Fruit fly (Drosophila melanogaster) whole organism, embryonic: ENCODE results near the gene ds.

ENCODE experiments used
- Ada2b ChIP-seq: fragments of 200-800 bp; sonication (Bioruptor generic); IDR thresholded peaks from 2 replicates; pipeline ENCODE4 v1.3.6; 2022; ENCODE audit warnings: missing biosample characterization, missing genetic modification characterization
- Adf1 ChIP-seq: fragments of 200-800 bp; sonication (Bioruptor generic); IDR thresholded peaks from 2 replicates; pipeline ENCODE4 v1.3.6; 2022; ENCODE audit warnings: missing biosample characterization, missing genetic modification characterization
- CG11247 ChIP-seq: fragments of 200-800 bp; sonication (Bioruptor generic); IDR thresholded peaks from 2 replicates; pipeline ENCODE4 v1.3.6; 2022; ENCODE audit warnings: missing biosample characterization, missing genetic modification characterization
- CG11456 ChIP-seq: fragments of 200-800 bp; sonication (Bioruptor generic); IDR thresholded peaks from 3 replicates; pipeline ENCODE4 v1.3.6; 2022; ENCODE audit warnings: missing biosample characterization, missing genetic modification characterization
- CG11504 ChIP-seq: fragments of 200-800 bp; sonication (Bioruptor generic); optimal IDR thresholded peaks from 3 replicates; lab custom pipeline; 2019; ENCODE audit warnings: missing biosample characterization, mild to moderate bottlenecking, missing genetic modification characterization, moderate library complexity
- CG11696 ChIP-seq: fragments of 200-800 bp; sonication (Bioruptor generic); IDR thresholded peaks from 2 replicates; pipeline ENCODE4 v1.3.6; 2022; ENCODE audit warnings: missing biosample characterization, missing genetic modification characterization
- CG13123 ChIP-seq: fragments of 200-800 bp; sonication (Bioruptor generic); optimal IDR thresholded peaks from 2 replicates; lab custom pipeline; 2016; ENCODE audit warnings: missing biosample characterization, missing genetic modification characterization
- CG13424 ChIP-seq: fragments of 200-800 bp; sonication (Bioruptor generic); optimal IDR thresholded peaks from 2 replicates; lab custom pipeline; 2019; ENCODE audit warnings: missing biosample characterization, mild to moderate bottlenecking, missing genetic modification characterization, moderate library complexity
- CG14441 ChIP-seq: fragments of 200-800 bp; sonication (Bioruptor generic); IDR thresholded peaks from 2 replicates; pipeline ENCODE4 v1.3.6; 2022; ENCODE audit warnings: missing biosample characterization, missing genetic modification characterization
- CG15269 ChIP-seq: fragments of 200-800 bp; sonication (Bioruptor generic); optimal IDR thresholded peaks from 2 replicates; lab custom pipeline; 2018; ENCODE audit warnings: missing biosample characterization, mild to moderate bottlenecking, missing genetic modification characterization, moderate library complexity
- CG2712 ChIP-seq: fragments of 200-800 bp; optimal IDR thresholded peaks from 3 replicates; lab custom pipeline; 2019; ENCODE audit warnings: missing biosample characterization, mild to moderate bottlenecking, missing genetic modification characterization, moderate library complexity
- CG3163 ChIP-seq: fragments of 200-800 bp; sonication (Bioruptor generic); optimal IDR thresholded peaks from 3 replicates; lab custom pipeline; 2016; ENCODE audit warnings: missing biosample characterization, missing genetic modification characterization
- CG6654 ChIP-seq: fragments of 200-800 bp; sonication (Bioruptor generic); optimal IDR thresholded peaks from 2 replicates; lab custom pipeline; 2017; ENCODE audit warnings: missing biosample characterization, mild to moderate bottlenecking, missing genetic modification characterization
- CG6854 ChIP-seq: fragments of 200-800 bp; sonication (Bioruptor generic); optimal IDR thresholded peaks from 3 replicates; lab custom pipeline; 2017; ENCODE audit warnings: missing biosample characterization, mild to moderate bottlenecking, missing genetic modification characterization
- CG7786 ChIP-seq: fragments of 200-800 bp; sonication (Bioruptor generic); optimal IDR thresholded peaks from 2 replicates; lab custom pipeline; 2016; ENCODE audit warnings: missing biosample characterization, missing genetic modification characterization
- CG8924 ChIP-seq: fragments of 200-800 bp; optimal IDR thresholded peaks from 3 replicates; lab custom pipeline; 2019; ENCODE audit warnings: missing biosample characterization, mild to moderate bottlenecking, missing genetic modification characterization, moderate library complexity
- CG9215 ChIP-seq: fragments of 200-800 bp; sonication (Bioruptor generic); IDR thresholded peaks from 2 replicates; pipeline ENCODE4 v1.3.6; 2022; ENCODE audit warnings: missing biosample characterization, missing genetic modification characterization
- CG9817 ChIP-seq: fragments of 200-800 bp; sonication (Bioruptor generic); optimal IDR thresholded peaks from 2 replicates; lab custom pipeline; 2018; ENCODE audit warnings: missing biosample characterization, mild to moderate bottlenecking, missing genetic modification characterization, moderate library complexity
- Drgx ChIP-seq: fragments of 200-800 bp; sonication (Bioruptor generic); IDR thresholded peaks from 2 replicates; pipeline ENCODE4 v1.3.6; 2022; ENCODE audit warnings: missing biosample characterization, missing genetic modification characterization
- Ets65A ChIP-seq: fragments of 200-800 bp; sonication (Bioruptor generic); peaks from one replicate; lab custom pipeline; 2016; ENCODE audit warnings: missing biosample characterization, missing genetic modification characterization
- Gsc ChIP-seq: fragments of 200-800 bp; sonication (Bioruptor generic); IDR thresholded peaks from 2 replicates; pipeline ENCODE4 v1.3.6; 2022; ENCODE audit warnings: missing biosample characterization, missing genetic modification characterization
- HLH54F ChIP-seq: fragments of 200-800 bp; sonication (Bioruptor generic); optimal IDR thresholded peaks from 3 replicates; lab custom pipeline; 2016; ENCODE audit warnings: missing biosample characterization, missing genetic modification characterization
- Hr3 ChIP-seq: fragments of 200-800 bp; sonication (Bioruptor generic); optimal IDR thresholded peaks from 3 replicates; lab custom pipeline; 2016; ENCODE audit warnings: missing biosample characterization, missing genetic modification characterization
- Hsf ChIP-seq: fragments of 200-800 bp; sonication (Bioruptor generic); optimal IDR thresholded peaks from 3 replicates; lab custom pipeline; 2016; ENCODE audit warnings: missing biosample characterization, missing genetic modification characterization
- Jarid2 ChIP-seq: fragments of 200-800 bp; sonication (Bioruptor generic); optimal IDR thresholded peaks from 3 replicates; lab custom pipeline; 2017; ENCODE audit warnings: mild to moderate bottlenecking, missing biosample characterization, missing genetic modification reagents, missing genetic modification characterization
- Mad ChIP-seq: fragments of 200-800 bp; sonication (Bioruptor generic); optimal IDR thresholded peaks from 2 replicates; lab custom pipeline; 2016; ENCODE audit warnings: missing biosample characterization, missing genetic modification characterization
- Meics ChIP-seq: fragments of 200-800 bp; sonication (Bioruptor generic); optimal IDR thresholded peaks from 2 replicates; lab custom pipeline; 2017; ENCODE audit warnings: missing biosample characterization, mild to moderate bottlenecking, missing genetic modification characterization
- Side ChIP-seq: fragments of 200-800 bp; sonication (Bioruptor generic); optimal IDR thresholded peaks from 2 replicates; lab custom pipeline; 2016; ENCODE audit warnings: missing biosample characterization, missing genetic modification characterization
- Sox102F ChIP-seq: fragments of 200-800 bp; sonication (Bioruptor generic); optimal IDR thresholded peaks from 2 replicates; lab custom pipeline; 2018; ENCODE audit warnings: missing biosample characterization, mild to moderate bottlenecking, missing genetic modification characterization, moderate library complexity
- Xbp1 ChIP-seq: fragments of 200-800 bp; sonication (Bioruptor generic); optimal IDR thresholded peaks from 3 replicates; lab custom pipeline; 2016; ENCODE audit warnings: missing biosample characterization, mild to moderate bottlenecking, missing genetic modification characterization
- al ChIP-seq: fragments of 200-800 bp; sonication (Bioruptor generic); IDR thresholded peaks from 2 replicates; pipeline ENCODE4 v1.3.6; 2022; ENCODE audit warnings: missing biosample characterization, missing genetic modification characterization
- az2 ChIP-seq: fragments of 200-800 bp; sonication (Bioruptor generic); optimal IDR thresholded peaks from 3 replicates; lab custom pipeline; 2016; ENCODE audit warnings: missing biosample characterization, missing genetic modification characterization
- bsh ChIP-seq, 2 experiments: fragments of 200-800 bp; sonication (Bioruptor generic); optimal IDR thresholded peaks; 2 replicates each; lab custom pipeline; 2017 to 2018; ENCODE audit warnings: mild to moderate bottlenecking in 2 of 2, missing biosample characterization in 2 of 2, missing genetic modification characterization in 2 of 2, moderate library complexity in 1 of 2
- chif ChIP-seq, 2 experiments: fragments of 200-800 bp; sonication (Bioruptor generic); optimal IDR thresholded peaks; 3 replicates each; lab custom pipeline; 2016; ENCODE audit warnings: missing biosample characterization in 2 of 2, missing genetic modification characterization in 2 of 2
- chinmo ChIP-seq: fragments of 200-800 bp; sonication (Bioruptor generic); IDR thresholded peaks from 4 replicates; pipeline ENCODE4 v1.3.6; 2022; ENCODE audit warnings: missing biosample characterization, missing genetic modification characterization; ENCODE audit not compliant: partially characterized antibody
- crol ChIP-seq: fragments of 200-800 bp; sonication (Bioruptor generic); IDR thresholded peaks from 2 replicates; pipeline ENCODE4 v1.3.6; 2022; ENCODE audit warnings: missing biosample characterization, missing genetic modification characterization
- dpn ChIP-seq, 2 experiments: fragments of 200-800 bp; sonication (Bioruptor generic); optimal IDR thresholded peaks; 3 replicates each; lab custom pipeline; 2016; ENCODE audit warnings: missing biosample characterization in 2 of 2, missing genetic modification characterization in 2 of 2
- esg ChIP-seq: fragments of 200-800 bp; sonication (Bioruptor generic); conservative IDR thresholded peaks from 2 replicates; pipeline ENCODE4 v1.3.6; 2022; ENCODE audit warnings: missing biosample characterization, missing genetic modification characterization
- fu2 ChIP-seq: fragments of 200-800 bp; sonication (Bioruptor generic); optimal IDR thresholded peaks from 2 replicates; lab custom pipeline; 2016; ENCODE audit warnings: missing biosample characterization, missing genetic modification characterization
- ind ChIP-seq: fragments of 200-800 bp; sonication (Bioruptor generic); optimal IDR thresholded peaks from 3 replicates; lab custom pipeline; 2016; ENCODE audit warnings: missing biosample characterization, missing genetic modification characterization
- lab ChIP-seq: fragments of 200-800 bp; sonication (Bioruptor generic); optimal IDR thresholded peaks from 3 replicates; lab custom pipeline; 2017; ENCODE audit warnings: missing biosample characterization, missing genetic modification characterization, mild to moderate bottlenecking, moderate library complexity, missing genetic modification reagents
- lilli ChIP-seq: fragments of 200-800 bp; sonication (Bioruptor generic); optimal IDR thresholded peaks from 3 replicates; lab custom pipeline; 2016; ENCODE audit warnings: missing biosample characterization, missing genetic modification characterization
- mam ChIP-seq: fragments of 200-800 bp; sonication (Bioruptor generic); optimal IDR thresholded peaks from 3 replicates; lab custom pipeline; 2016; ENCODE audit warnings: missing biosample characterization, missing genetic modification characterization
- mld ChIP-seq: fragments of 200-800 bp; sonication (Bioruptor generic); IDR thresholded peaks from 3 replicates; pipeline ENCODE4 v1.3.6; 2022; ENCODE audit warnings: missing biosample characterization, missing genetic modification characterization; ENCODE audit not compliant: partially characterized antibody
- odd ChIP-seq: fragments of 200-800 bp; sonication (Bioruptor generic); optimal IDR thresholded peaks from 2 replicates; lab custom pipeline; 2017; ENCODE audit warnings: missing biosample characterization, mild to moderate bottlenecking, missing genetic modification characterization
- pum ChIP-seq: fragments of 200-800 bp; sonication (Bioruptor generic); optimal IDR thresholded peaks from 2 replicates; lab custom pipeline; 2016; ENCODE audit warnings: missing biosample characterization, missing genetic modification characterization
- ranshi ChIP-seq: fragments of 200-800 bp; sonication (Bioruptor generic); IDR thresholded peaks from 2 replicates; pipeline ENCODE4 v1.3.6; 2022; ENCODE audit warnings: missing biosample characterization, missing genetic modification characterization
- sc ChIP-seq, 3 experiments: fragments of >200 bp in 2 of 3; fragments of 200-800 bp in 1 of 3; sonication (Bioruptor generic) in 1 of 3; optimal IDR thresholded peaks; 2 replicates in 2 of 3; 3 replicates in 1 of 3; lab custom pipeline; 2017; ENCODE audit warnings: mild to moderate bottlenecking in 1 of 3, missing biosample characterization in 1 of 3, missing genetic modification characterization in 1 of 3, missing genetic modification reagents in 1 of 3
- sens ChIP-seq: fragments of 200-800 bp; sonication (Bioruptor generic); peaks from one replicate; lab custom pipeline; 2016; ENCODE audit warnings: missing biosample characterization, missing genetic modification characterization

Gene ds

dm6 chr2L:718280-718871 is 3.6 kb upstream of the ds start (continued):
- TF ChIP-seq Hr3 (GFP tag; lab: Kevin White, UChicago) (peak; percentile 20), Xbp1 (GFP tag; lab: Kevin White, UChicago) (peak; percentile 45), mam (GFP tag; lab: Kevin White, UChicago) (peak; percentile 27), ind (GFP tag; lab: Kevin White, UChicago) (peak; percentile 18), odd (GFP tag; lab: Kevin White, UChicago) (no peak), CG14441 (GFP tag; lab: Robert Waterston, UW) (0 out of 2 replicates have a peak, but pooled peaks have one; percentile 30), mld (GFP tag; lab: Robert Waterston, UW) (no peak), CG8924 (peak; percentile 33), pum (GFP tag; lab: Kevin White, UChicago) (peak; percentile 3), CG3163 (GFP tag; lab: Kevin White, UChicago) (no peak), lilli (peak; percentile 48), CG9817 (peak; percentile 38), lab (GFP tag; lab: Kevin White, UChicago) (peak; percentile 33), fu2 (peak; percentile 33), Ets65A (GFP tag; lab: Kevin White, UChicago) (peak; percentile 44), crol (GFP tag; lab: Robert Waterston, UW) (0 out of 2 replicates have a peak, but pooled peaks have one; percentile 18), chinmo (GFP tag; lab: Robert Waterston, UW) (0 out of 4 replicates have a peak, but pooled peaks have one; percentile 62), chif (GFP tag; optimal IDR thresholded peaks at IDR 0.05; lab: Kevin White, UChicago) (peak; percentile 27 to 35), CG6654 (GFP tag; lab: Kevin White, UChicago) (no peak), ranshi (GFP tag; lab: Robert Waterston, UW) (peak; percentile 37; the same call in 1 of the 2 replicates), sens (GFP tag; lab: Kevin White, UChicago) (peak; percentile 53), esg (GFP tag; lab: Robert Waterston, UW) (0 out of 2 replicates have a peak, but pooled peaks have one; percentile 21), CG11696 (GFP tag; lab: Robert Waterston, UW) (no peak), CG13123 (no peak), CG9215 (GFP tag; lab: Robert Waterston, UW) (0 out of 2 replicates have a peak, but pooled peaks have one; percentile 33), CG6854 (GFP tag; lab: Kevin White, UChicago) (no peak), CG15269 (tag; lab: Kevin White, UChicago) (peak; percentile 59), Hsf (GFP tag; lab: Kevin White, UChicago) (peak; percentile 46), Side (GFP tag; lab: Kevin White, UChicago) (peak; percentile 13), CG11456 (GFP tag; lab: Robert Waterston, UW) (peak; percentile 50; the same call in 1 of the 3 replicates), Gsc (GFP tag; lab: Robert Waterston, UW) (no peak), al (GFP tag; lab: Robert Waterston, UW) (peak; percentile 49), Sox102F (GFP tag; lab: Kevin White, UChicago) (peak; percentile 62), az2 (GFP tag; lab: Kevin White, UChicago) (peak; percentile 23), CG11247 (0 out of 2 replicates have a peak, but pooled peaks have one; percentile 39), CG7786 (peak; percentile 44), Mad (GFP tag; lab: Kevin White, UChicago) (no peak), Jarid2 (GFP tag; lab: Kevin White, UChicago) (no peak), HLH54F (GFP tag; lab: Kevin White, UChicago) (peak; percentile 12), Drgx (GFP tag; lab: Robert Waterston, UW) (peak; percentile 23; the same call in 1 of the 2 replicates), sc (optimal IDR thresholded peaks at IDR 0.05; lab: Kevin White, UChicago) (no peak), sc (GFP tag; optimal IDR thresholded peaks at IDR 0.05; lab: Kevin White, UChicago) (no peak), CG11504 (tag; lab: Kevin White, UChicago) (peak; percentile 16), CG13424 (tag; lab: Kevin White, UChicago) (no peak), dpn (GFP tag; optimal IDR thresholded peaks at IDR 0.05; lab: Kevin White, UChicago) (peak; percentile 4 to 33), CG2712 (tag; lab: Kevin White, UChicago) (peak; percentile 9), bsh (GFP tag; optimal IDR thresholded peaks at IDR 0.05; lab: Kevin White, UChicago) (peak in 1 of 2 experiments; percentile 34), Meics (peak; percentile 35), Ada2b (GFP tag; lab: Robert Waterston, UW) (peak; percentile 22; the same call in 1 of the 2 replicates), Adf1 (0 out of 2 replicates have a peak, but pooled peaks have one; percentile 11)
